Worm (Caenorhabditis elegans): ENCODE data around the gene ifc-2.
A peak's percentile ranks its signal among the peaks of the same experiment; 100 is the strongest.

Gene ifc-2

ce11 chrX:661727-662330 lies 7.1 kb upstream of the ifc-2 start, which contains the start of gene rund-1 (continued):
- TF ChIP-seq mml-1 (tag; optimal IDR thresholded peaks at IDR 0.05): no peak
- TF ChIP-seq nhr-11 (tag; optimal IDR thresholded peaks at IDR 0.05): peak; percentile 41
- TF ChIP-seq nhr-43 (tag; optimal IDR thresholded peaks at IDR 0.05; ENCODE audit: poor library complexity, severe bottlenecking): no peak
- no peak for TF ChIP-seq sea-2 (GFP tag; optimal IDR thresholded peaks at IDR 0.05)

- TF ChIP-seq ceh-28 (tag; optimal IDR thresholded peaks at IDR 0.05) (no peak), nhr-23 (tag; optimal IDR thresholded peaks at IDR 0.05) (no peak), snpc-4 (tag; optimal IDR thresholded peaks at IDR 0.05) (no peak), pha-4 (tag; optimal IDR thresholded peaks at IDR 0.05) (no peak), fos-1 (tag; optimal IDR thresholded peaks at IDR 0.05) (no peak), mdl-1 (tag; optimal IDR thresholded peaks at IDR 0.05) (no peak), fkh-2 (tag; optimal IDR thresholded peaks at IDR 0.05) (no peak), ZK546.5 (tag; optimal IDR thresholded peaks at IDR 0.05) (no peak), ceh-16 (tag; optimal IDR thresholded peaks at IDR 0.05) (no peak), hmg-11 (tag; optimal IDR thresholded peaks at IDR 0.05) (no peak), lin-15B (tag; optimal IDR thresholded peaks at IDR 0.05) (no peak), nhr-12 (tag; optimal IDR thresholded peaks at IDR 0.05) (no peak), ama-1 (optimal IDR thresholded peaks at IDR 0.05) (no peak), egl-5 (tag; optimal IDR thresholded peaks at IDR 0.05) (no peak), elt-1 (tag; optimal IDR thresholded peaks at IDR 0.05) (no peak), nhr-28 (tag; optimal IDR thresholded peaks at IDR 0.05) (no peak), nhr-25 (tag; optimal IDR thresholded peaks at IDR 0.05) (no peak)
Observed at ce11 chrX:655884-656283, 1.2 kb upstream of the ifc-2 start, which contains the start of gene lpr-7. Gene lpr-7, plus strand, starts transcription at chrX:656184.

- TF ChIP-seq pha-4 (tag; optimal IDR thresholded peaks at IDR 0.05): peak; percentile 85
- no peak for TF ChIP-seq nhr-12 (tag; optimal IDR thresholded peaks at IDR 0.05)
- no peak for TF ChIP-seq skn-1 (tag; optimal IDR thresholded peaks at IDR 0.05)
- TF ChIP-seq pqm-1 (tag; optimal IDR thresholded peaks at IDR 0.05): peak; percentile 12
- no peak for TF ChIP-seq tbx-2 (tag; optimal IDR thresholded peaks at IDR 0.05)
- peak; percentile 74 for TF ChIP-seq elt-2 (tag; optimal IDR thresholded peaks at IDR 0.05)
- no peak for TF ChIP-seq aly-2 (tag; optimal IDR thresholded peaks at IDR 0.05)
Observed at ce11 chrX:651616-652015, 3.1 kb downstream of the ifc-2 start.

- no peak for TF ChIP-seq ceh-28 (tag; optimal IDR thresholded peaks at IDR 0.05)
- no peak for TF ChIP-seq ztf-11 (tag; optimal IDR thresholded peaks at IDR 0.05)
- peak; percentile 80 for TF ChIP-seq elt-2 (tag; optimal IDR thresholded peaks at IDR 0.05)
- no peak for TF ChIP-seq nhr-43 (tag; optimal IDR thresholded peaks at IDR 0.05; ENCODE audit: poor library complexity, severe bottlenecking)
- no peak for TF ChIP-seq aly-2 (tag; optimal IDR thresholded peaks at IDR 0.05)
- TF ChIP-seq ZK546.5 (tag; optimal IDR thresholded peaks at IDR 0.05): no peak
- no peak for TF ChIP-seq lin-15B (tag; optimal IDR thresholded peaks at IDR 0.05)
- TF ChIP-seq ztf-4 (tag; optimal IDR thresholded peaks at IDR 0.05): no peak
- TF ChIP-seq nhr-77 (tag; optimal IDR thresholded peaks at IDR 0.05): no peak
- peak; percentile 65 for TF ChIP-seq pqm-1 (tag; optimal IDR thresholded peaks at IDR 0.05)
- no peak for TF ChIP-seq hmg-11 (tag; optimal IDR thresholded peaks at IDR 0.05)
- TF ChIP-seq nhr-25 (tag; optimal IDR thresholded peaks at IDR 0.05): no peak
- TF ChIP-seq zag-1 (tag; optimal IDR thresholded peaks at IDR 0.05): no peak
- no peak for TF ChIP-seq fkh-2 (tag; optimal IDR thresholded peaks at IDR 0.05)
- TF ChIP-seq ceh-82 (tag; optimal IDR thresholded peaks at IDR 0.05): no peak
- no peak for TF ChIP-seq ceh-9 (tag; optimal IDR thresholded peaks at IDR 0.05)
- TF ChIP-seq mml-1 (tag; optimal IDR thresholded peaks at IDR 0.05): no peak
- TF ChIP-seq fkh-10 (GFP tag; optimal IDR thresholded peaks at IDR 0.05): no peak
- no peak for TF ChIP-seq unc-39 (tag; optimal IDR thresholded peaks at IDR 0.05)
- TF ChIP-seq ceh-16 (tag; optimal IDR thresholded peaks at IDR 0.05): no peak
- peak; percentile 8 for TF ChIP-seq pha-4 (tag; optimal IDR thresholded peaks at IDR 0.05)
Observed at ce11 chrX:646493-646892, 8.2 kb downstream of the ifc-2 start.

ce11 chrX:645589-645988 lies 9.1 kb downstream of the ifc-2 start:
- TF ChIP-seq mml-1 (tag; optimal IDR thresholded peaks at IDR 0.05): no peak
- peak; percentile 90 for TF ChIP-seq elt-2 (tag; optimal IDR thresholded peaks at IDR 0.05)
- no peak for TF ChIP-seq unc-39 (tag; optimal IDR thresholded peaks at IDR 0.05)
- TF ChIP-seq lin-15B (tag; optimal IDR thresholded peaks at IDR 0.05): no peak
- TF ChIP-seq pqm-1 (tag; optimal IDR thresholded peaks at IDR 0.05): peak; percentile 58

Measured in whole organism, L3 larva.